Fruit fly (Drosophila melanogaster): ENCODE results near the gene CG4666.

- TF ChIP-seq CTCF (GFP tag; optimal IDR thresholded peaks at IDR 0.05): no peak
- no peak for TF ChIP-seq cad (GFP tag; optimal IDR thresholded peaks at IDR 0.05)
- TF ChIP-seq CG10543 (GFP tag; optimal IDR thresholded peaks at IDR 0.05): no peak
- no peak for TF ChIP-seq CG18619 (GFP tag; optimal IDR thresholded peaks at IDR 0.05)
- TF ChIP-seq Dp (GFP tag; optimal IDR thresholded peaks at IDR 0.05): no peak
- no peak for TF ChIP-seq CG10462 (GFP tag; optimal IDR thresholded peaks at IDR 0.05)
Observed at dm6 chrX:6068714-6069113, 8.9 kb downstream of the CG4666 start.
